Fruit fly (Drosophila melanogaster) whole organism, embryonic: Measurements from ENCODE around the gene cnir.

Experiments
- BEAF-32 ChIP-seq: fragments of 200-800 bp; sonication (Bioruptor generic); optimal IDR thresholded peaks from 3 replicates; lab custom pipeline; 2017; ENCODE audit warnings: missing biosample characterization, missing genetic modification characterization, mild to moderate bottlenecking, moderate library complexity, missing genetic modification reagents
- Bgb ChIP-seq: fragments of 200-800 bp; sonication (Bioruptor generic); IDR thresholded peaks from 2 replicates; pipeline ENCODE4 v1.3.6; 2022; ENCODE audit warnings: missing biosample characterization, missing genetic modification characterization; ENCODE audit not compliant: partially characterized antibody
- CG11247 ChIP-seq: fragments of 200-800 bp; sonication (Bioruptor generic); IDR thresholded peaks from 2 replicates; pipeline ENCODE4 v1.3.6; 2022; ENCODE audit warnings: missing biosample characterization, missing genetic modification characterization
- CG11504 ChIP-seq: fragments of 200-800 bp; sonication (Bioruptor generic); optimal IDR thresholded peaks from 3 replicates; lab custom pipeline; 2019; ENCODE audit warnings: missing biosample characterization, mild to moderate bottlenecking, missing genetic modification characterization, moderate library complexity
- CG13123 ChIP-seq: fragments of 200-800 bp; sonication (Bioruptor generic); optimal IDR thresholded peaks from 2 replicates; lab custom pipeline; 2016; ENCODE audit warnings: missing biosample characterization, missing genetic modification characterization
- CG14965 ChIP-seq: fragments of 200-800 bp; sonication (Bioruptor generic); optimal IDR thresholded peaks from 2 replicates; lab custom pipeline; 2016; ENCODE audit warnings: missing biosample characterization, missing genetic modification characterization, borderline replicate concordance
- CG1529 ChIP-seq: fragments of 200-800 bp; sonication (Bioruptor generic); optimal IDR thresholded peaks from 3 replicates; lab custom pipeline; 2018; ENCODE audit warnings: missing biosample characterization, missing genetic modification characterization
- CG15514 ChIP-seq: fragments of 200-800 bp; sonication (Bioruptor generic); optimal IDR thresholded peaks from 3 replicates; lab custom pipeline; 2017; ENCODE audit warnings: missing biosample characterization, missing genetic modification characterization, mild to moderate bottlenecking, moderate library complexity, missing genetic modification reagents
- CG1603 ChIP-seq: fragments of 200-800 bp; sonication (Bioruptor generic); optimal IDR thresholded peaks from 2 replicates; lab custom pipeline; 2019; ENCODE audit warnings: missing biosample characterization, mild to moderate bottlenecking, missing genetic modification characterization, moderate library complexity
- CG16813 ChIP-seq: fragments of 200-800 bp; sonication (Bioruptor generic); IDR thresholded peaks from 3 replicates; pipeline ENCODE4 v1.3.6; 2022; ENCODE audit warnings: missing biosample characterization, missing genetic modification characterization; ENCODE audit not compliant: partially characterized antibody
- CG16815 ChIP-seq: fragments of 200-800 bp; sonication (Bioruptor generic); optimal IDR thresholded peaks from 3 replicates; lab custom pipeline; 2017; ENCODE audit warnings: missing biosample characterization, mild to moderate bottlenecking, missing genetic modification characterization
- CG17912 ChIP-seq: fragments of 200-800 bp; sonication (Bioruptor generic); optimal IDR thresholded peaks from 2 replicates; lab custom pipeline; 2018; ENCODE audit warnings: missing biosample characterization, mild to moderate bottlenecking, missing genetic modification characterization
- CG31365 ChIP-seq: fragments of 200-800 bp; sonication (Bioruptor generic); optimal IDR thresholded peaks from 2 replicates; lab custom pipeline; 2018; ENCODE audit warnings: missing biosample characterization, mild to moderate bottlenecking, missing genetic modification characterization
- CG3163 ChIP-seq: fragments of 200-800 bp; sonication (Bioruptor generic); optimal IDR thresholded peaks from 3 replicates; lab custom pipeline; 2016; ENCODE audit warnings: missing biosample characterization, missing genetic modification characterization
- CG3407 ChIP-seq: fragments of 200-800 bp; sonication (Bioruptor generic); optimal IDR thresholded peaks from 2 replicates; lab custom pipeline; 2018; ENCODE audit warnings: missing biosample characterization, mild to moderate bottlenecking, missing genetic modification characterization
- CG4707 ChIP-seq: fragments of 200-800 bp; sonication (Bioruptor generic); optimal IDR thresholded peaks from 2 replicates; lab custom pipeline; 2018; ENCODE audit warnings: missing biosample characterization, mild to moderate bottlenecking, missing genetic modification characterization, moderate library complexity
- CG5953 ChIP-seq: fragments of 200-800 bp; sonication (Bioruptor generic); IDR thresholded peaks from 2 replicates; pipeline ENCODE4 v1.3.6; 2022; ENCODE audit warnings: missing biosample characterization, missing genetic modification characterization
- CG6791 ChIP-seq: fragments of 200-800 bp; sonication (Bioruptor generic); IDR thresholded peaks from 3 replicates; pipeline ENCODE4 v1.3.6; 2022; ENCODE audit warnings: missing biosample characterization, missing genetic modification characterization; ENCODE audit not compliant: partially characterized antibody
- CG7786 ChIP-seq: fragments of 200-800 bp; sonication (Bioruptor generic); optimal IDR thresholded peaks from 2 replicates; lab custom pipeline; 2016; ENCODE audit warnings: missing biosample characterization, missing genetic modification characterization
- CG8089 ChIP-seq: fragments of 200-800 bp; sonication (Bioruptor generic); optimal IDR thresholded peaks from 3 replicates; lab custom pipeline; 2016; ENCODE audit warnings: missing biosample characterization, missing genetic modification characterization
- CG9797 ChIP-seq: fragments of 200-800 bp; sonication (Bioruptor generic); optimal IDR thresholded peaks from 3 replicates; lab custom pipeline; 2018; ENCODE audit warnings: missing biosample characterization, mild to moderate bottlenecking, missing genetic modification characterization
- CG9817 ChIP-seq: fragments of 200-800 bp; sonication (Bioruptor generic); optimal IDR thresholded peaks from 2 replicates; lab custom pipeline; 2018; ENCODE audit warnings: missing biosample characterization, mild to moderate bottlenecking, missing genetic modification characterization, moderate library complexity
- Chrac-16 ChIP-seq: fragments of 200-800 bp; sonication (Bioruptor generic); optimal IDR thresholded peaks from 3 replicates; lab custom pipeline; 2016; ENCODE audit warnings: missing biosample characterization, missing genetic modification characterization
- Dp ChIP-seq: fragments of 200-800 bp; sonication (Bioruptor generic); optimal IDR thresholded peaks from 2 replicates; lab custom pipeline; 2018; ENCODE audit warnings: missing biosample characterization, mild to moderate bottlenecking, missing genetic modification characterization, moderate library complexity
- E2f1 ChIP-seq: fragments of 200-800 bp; sonication (Bioruptor generic); IDR thresholded peaks from 2 replicates; pipeline ENCODE4 v1.3.6; 2022; ENCODE audit warnings: missing biosample characterization, missing genetic modification characterization
- HLH3B ChIP-seq: fragments of 200-800 bp; sonication (Bioruptor generic); IDR thresholded peaks from 2 replicates; pipeline ENCODE4 v1.3.6; 2022; ENCODE audit warnings: missing biosample characterization, missing genetic modification characterization
- Lhr ChIP-seq: fragments of 200-800 bp; sonication (Bioruptor generic); optimal IDR thresholded peaks from 3 replicates; lab custom pipeline; 2017; ENCODE audit warnings: mild to moderate bottlenecking, missing biosample characterization, missing genetic modification reagents, missing genetic modification characterization
- Lim3 ChIP-seq: fragments of 200-800 bp; sonication (Bioruptor generic); IDR thresholded peaks from 2 replicates; pipeline ENCODE4 v1.3.6; 2022; ENCODE audit warnings: missing biosample characterization, missing genetic modification characterization
- Myb ChIP-seq: fragments of 200-800 bp; sonication (Bioruptor generic); optimal IDR thresholded peaks from 2 replicates; lab custom pipeline; 2016; ENCODE audit warnings: missing biosample characterization, missing genetic modification characterization
- Sry-δ ChIP-seq: fragments of 200-800 bp; sonication (Bioruptor generic); optimal IDR thresholded peaks from 2 replicates; lab custom pipeline; 2016; ENCODE audit warnings: missing biosample characterization, missing genetic modification characterization
- Taf1 ChIP-seq: fragments of 200-800 bp; sonication (Bioruptor generic); IDR thresholded peaks from 2 replicates; pipeline ENCODE4 v1.3.6; 2022; ENCODE audit warnings: missing biosample characterization, missing genetic modification characterization
- YL-1 ChIP-seq: fragments of 200-800 bp; sonication (Bioruptor generic); optimal IDR thresholded peaks from 3 replicates; lab custom pipeline; 2017; ENCODE audit warnings: missing biosample characterization, mild to moderate bottlenecking, missing genetic modification characterization
- ase ChIP-seq: fragments of 200-800 bp; sonication (Bioruptor generic); IDR thresholded peaks from 3 replicates; pipeline ENCODE4 v1.3.6; 2022; ENCODE audit warnings: missing biosample characterization, missing genetic modification characterization
- ato ChIP-seq: fragments of 200-800 bp; sonication (Bioruptor generic); IDR thresholded peaks from 2 replicates; pipeline ENCODE4 v1.3.6; 2022; ENCODE audit warnings: missing biosample characterization, missing genetic modification characterization; ENCODE audit not compliant: partially characterized antibody
- br ChIP-seq: fragments of >200 bp; optimal IDR thresholded peaks from 2 replicates; lab custom pipeline; 2017
- cad ChIP-seq: fragments of >200 bp; optimal IDR thresholded peaks from 2 replicates; lab custom pipeline; 2017; ENCODE audit warnings: missing biosample characterization, missing genetic modification characterization
- dmrt99B ChIP-seq: fragments of 200-800 bp; sonication (Bioruptor generic); optimal IDR thresholded peaks from 2 replicates; lab custom pipeline; 2018; ENCODE audit warnings: missing biosample characterization, mild to moderate bottlenecking, missing genetic modification characterization, moderate library complexity
- dpn ChIP-seq, 2 experiments: fragments of 200-800 bp; sonication (Bioruptor generic); optimal IDR thresholded peaks; 3 replicates each; lab custom pipeline; 2016; ENCODE audit warnings: missing biosample characterization in 2 of 2, missing genetic modification characterization in 2 of 2
- gce ChIP-seq: fragments of 200-800 bp; sonication (Bioruptor generic); IDR thresholded peaks from 3 replicates; pipeline ENCODE4 v1.3.6; 2022; ENCODE audit warnings: missing biosample characterization, missing genetic modification characterization
- gro ChIP-seq: fragments of 200-800 bp; sonication (Bioruptor generic); optimal IDR thresholded peaks from 2 replicates; lab custom pipeline; 2016; ENCODE audit warnings: missing biosample characterization, missing genetic modification characterization
- hb ChIP-seq: fragments of 200-800 bp; sonication (Bioruptor generic); IDR thresholded peaks from 3 replicates; pipeline ENCODE4 v1.3.6; 2022; ENCODE audit warnings: missing biosample characterization, missing genetic modification characterization; ENCODE audit not compliant: partially characterized antibody
- mld ChIP-seq: fragments of 200-800 bp; sonication (Bioruptor generic); IDR thresholded peaks from 3 replicates; pipeline ENCODE4 v1.3.6; 2022; ENCODE audit warnings: missing biosample characterization, missing genetic modification characterization; ENCODE audit not compliant: partially characterized antibody
- peb ChIP-seq: fragments of 200-800 bp; sonication (Bioruptor generic); IDR thresholded peaks from 2 replicates; pipeline ENCODE4 v1.3.6; 2022; ENCODE audit warnings: missing biosample characterization, missing genetic modification characterization
- pfk ChIP-seq: fragments of 200-800 bp; sonication (Bioruptor generic); optimal IDR thresholded peaks from 2 replicates; lab custom pipeline; 2018; ENCODE audit warnings: missing biosample characterization, mild to moderate bottlenecking, missing genetic modification characterization, moderate library complexity
- phol ChIP-seq: fragments of 200-800 bp; sonication (Bioruptor generic); optimal IDR thresholded peaks from 3 replicates; lab custom pipeline; 2018; ENCODE audit warnings: missing biosample characterization, mild to moderate bottlenecking, missing genetic modification characterization, moderate library complexity
- sc ChIP-seq, 3 experiments: fragments of >200 bp in 2 of 3; fragments of 200-800 bp in 1 of 3; sonication (Bioruptor generic) in 1 of 3; optimal IDR thresholded peaks; 2 replicates in 2 of 3; 3 replicates in 1 of 3; lab custom pipeline; 2017; ENCODE audit warnings: mild to moderate bottlenecking in 1 of 3, missing biosample characterization in 1 of 3, missing genetic modification characterization in 1 of 3, missing genetic modification reagents in 1 of 3
- sens ChIP-seq: fragments of 200-800 bp; sonication (Bioruptor generic); peaks from one replicate; lab custom pipeline; 2016; ENCODE audit warnings: missing biosample characterization, missing genetic modification characterization
- slp2 ChIP-seq: fragments of 200-800 bp; sonication (Bioruptor generic); optimal IDR thresholded peaks from 2 replicates; lab custom pipeline; 2016; ENCODE audit warnings: missing biosample characterization, missing genetic modification characterization
- stc ChIP-seq: fragments of 200-800 bp; sonication (Bioruptor generic); IDR thresholded peaks from 2 replicates; pipeline ENCODE4 v1.3.6; 2022; ENCODE audit warnings: missing biosample characterization, missing genetic modification characterization
- tna ChIP-seq: fragments of 200-800 bp; sonication (Bioruptor generic); IDR thresholded peaks from 2 replicates; pipeline ENCODE4 v1.3.6; 2022; ENCODE audit warnings: missing biosample characterization, missing genetic modification characterization; ENCODE audit not compliant: partially characterized antibody
- wdn ChIP-seq: fragments of 200-800 bp; sonication (Bioruptor generic); IDR thresholded peaks from 2 replicates; pipeline ENCODE4 v1.3.6; 2022; ENCODE audit warnings: missing biosample characterization, missing genetic modification characterization

cnir gene

DNA sequence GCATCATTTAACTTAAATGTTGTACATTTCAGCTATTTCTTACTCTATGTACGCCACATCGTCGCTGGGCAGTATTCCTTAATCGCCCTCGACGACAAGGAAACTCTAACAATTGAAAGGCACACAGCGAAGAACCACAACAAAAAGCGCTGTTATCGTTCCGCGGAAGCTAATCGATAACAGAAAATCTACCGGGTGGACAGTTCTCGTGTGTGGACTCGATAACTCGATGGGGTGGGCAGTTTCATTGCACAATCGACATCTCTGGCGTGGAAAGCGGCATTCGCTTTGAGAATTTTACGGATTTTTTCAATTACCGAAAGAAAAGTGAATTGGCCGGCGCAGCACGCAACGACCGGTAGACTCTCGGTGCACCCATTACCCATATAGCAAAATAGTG, 16.6 kb downstream of the cnir start, which contains the start of the genes alpha4GT1 and Prp40 (continued):
- no peak for TF ChIP-seq CG5953 (GFP tag; lab: Robert Waterston, UW)
- no peak for TF ChIP-seq CG4707
- no peak for TF ChIP-seq ase
- peak; percentile 64 for TF ChIP-seq BEAF-32 (GFP tag; lab: Kevin White, UChicago)
- no peak for TF ChIP-seq CG13123 (GFP tag; lab: Kevin White, UChicago)
- no peak for TF ChIP-seq dmrt99B
- peak; percentile 53 for TF ChIP-seq Dp (GFP tag; lab: Kevin White, UChicago)
- TF ChIP-seq Lim3 (GFP tag; lab: Robert Waterston, UW), result no peak
- TF ChIP-seq ato (GFP tag; lab: Robert Waterston, UW), result peak; percentile 94
- TF ChIP-seq Chrac-16 (GFP tag; lab: Kevin White, UChicago), result no peak
- peak; percentile 39 for TF ChIP-seq pfk (GFP tag; lab: Kevin White, UChicago)
- no peak for TF ChIP-seq CG3407 (GFP tag; lab: Kevin White, UChicago)
- no peak for TF ChIP-seq Lhr (GFP tag; lab: Kevin White, UChicago)
- TF ChIP-seq CG11247 (GFP tag; lab: Robert Waterston, UW), result no peak
- TF ChIP-seq br (lab: Kevin White, UChicago), result no peak
- TF ChIP-seq CG9817 (tag; lab: Kevin White, UChicago), result no peak
- TF ChIP-seq CG9797 (GFP tag; lab: Kevin White, UChicago), result peak; percentile 4
- TF ChIP-seq stc (GFP tag; lab: Robert Waterston, UW), result no peak
- no peak for TF ChIP-seq CG31365 (tag; lab: Kevin White, UChicago)
- peak; percentile 91 for TF ChIP-seq tna (GFP tag; lab: Robert Waterston, UW)
- TF ChIP-seq CG1529, result no peak
- TF ChIP-seq wdn (GFP tag; lab: Robert Waterston, UW), result no peak
- no peak for TF ChIP-seq CG11504
- no peak for TF ChIP-seq CG17912 (GFP tag; lab: Kevin White, UChicago)
- peak; percentile 62 for TF ChIP-seq YL-1
- TF ChIP-seq Bgb, result peak; percentile 91
- peak; percentile 43 for TF ChIP-seq Myb (GFP tag; lab: Kevin White, UChicago)
- TF ChIP-seq CG16813, result peak; percentile 81
- no peak for TF ChIP-seq Taf1 (GFP tag; lab: Robert Waterston, UW)
- TF ChIP-seq CG14965, result no peak
- TF ChIP-seq sc (optimal IDR thresholded peaks at IDR 0.05; lab: Kevin White, UChicago), result no peak
- no peak for TF ChIP-seq sc (GFP tag; optimal IDR thresholded peaks at IDR 0.05; lab: Kevin White, UChicago)
- TF ChIP-seq cad, result no peak
- no peak for TF ChIP-seq CG1603 (tag; lab: Kevin White, UChicago)
- TF ChIP-seq gro (GFP tag; lab: Kevin White, UChicago), result no peak
- peak; percentile 91 for TF ChIP-seq CG6791
- peak; percentile 91 for TF ChIP-seq CG15514
- no peak for TF ChIP-seq HLH3B
- TF ChIP-seq gce (GFP tag; lab: Robert Waterston, UW), result no peak
- no peak for TF ChIP-seq dpn (GFP tag; optimal IDR thresholded peaks at IDR 0.05; lab: Kevin White, UChicago)
- peak; percentile 80 for TF ChIP-seq mld (GFP tag; lab: Robert Waterston, UW)
- TF ChIP-seq CG8089 (GFP tag; lab: Kevin White, UChicago), result no peak
- TF ChIP-seq sens, result no peak
- peak; percentile 79; the same call in 2 of the 3 replicates for TF ChIP-seq hb
- no peak for TF ChIP-seq phol (tag; lab: Kevin White, UChicago)
- TF ChIP-seq CG16815 (GFP tag; lab: Kevin White, UChicago), result no peak
- no peak for TF ChIP-seq CG7786
- no peak for TF ChIP-seq CG3163 (GFP tag; lab: Kevin White, UChicago)
- no peak for TF ChIP-seq peb (GFP tag; lab: Robert Waterston, UW)
- no peak for TF ChIP-seq slp2 (GFP tag; lab: Kevin White, UChicago)
- peak; percentile 78 for TF ChIP-seq Sry-δ
- no peak for TF ChIP-seq E2f1 (GFP tag; lab: Robert Waterston, UW)
